Worm (Caenorhabditis elegans) whole organism, L4 larva: ENCODE data around the gene gop-2.

Experiments used
- D1046.2 ChIP-seq: fragments of 200-800 bp; sonication (Bioruptor generic); IDR thresholded peaks from 2 replicates; pipeline ENCODE4 v1.3.6; 2022; ENCODE audit warnings: missing genetic modification characterization, missing compliant biosample characterization
- F44E2.7 ChIP-seq: fragments of 200-800 bp; sonication (Bioruptor generic); IDR thresholded peaks from 2 replicates; pipeline ENCODE4 v2.1.2; 2022; ENCODE audit warnings: missing genetic modification characterization, missing compliant biosample characterization
- F49E8.2 ChIP-seq: sonication (generic microtip); optimal IDR thresholded peaks from 2 replicates; lab custom pipeline; 2016; ENCODE audit warnings: missing compliant biosample characterization, mild to moderate bottlenecking, missing genetic modification characterization, borderline replicate concordance
- R02D3.7 ChIP-seq: fragments of 150-350 bp; sonication (generic microtip); optimal IDR thresholded peaks from 3 replicates; lab custom pipeline; 2014; ENCODE audit warnings: missing biosample characterization, missing genetic modification characterization
- T20F7.1 ChIP-seq: fragments of 200-800 bp; sonication (Bioruptor generic); optimal IDR thresholded peaks from 2 replicates; lab custom pipeline; 2018; ENCODE audit warnings: mild to moderate bottlenecking, missing genetic modification characterization, missing compliant biosample characterization
- Y5F2A.4 ChIP-seq: fragments of 200-800 bp; sonication (Bioruptor generic); optimal IDR thresholded peaks from 2 replicates; lab custom pipeline; 2018; ENCODE audit warnings: mild to moderate bottlenecking, missing genetic modification characterization, missing compliant biosample characterization
- ZK546.5 ChIP-seq, 2 experiments: sonication (generic microtip); optimal IDR thresholded peaks; 2 replicates each; lab custom pipeline; 2017; ENCODE audit warnings: missing biosample characterization in 2 of 2, missing genetic modification characterization in 2 of 2
- ama-1 ChIP-seq: fragments of 150-350 bp; optimal IDR thresholded peaks from 2 replicates; lab custom pipeline; 2014; ENCODE audit warnings: inconsistent platforms, mixed read lengths
- ceh-32 ChIP-seq: sonication (generic microtip); optimal IDR thresholded peaks from 2 replicates; lab custom pipeline; 2016; ENCODE audit warnings: mild to moderate bottlenecking, missing genetic modification characterization, missing compliant biosample characterization; ENCODE audit not compliant: poor library complexity
- ceh-44 ChIP-seq: fragments of 200-800 bp; sonication (Bioruptor generic); IDR thresholded peaks from 2 replicates; pipeline ENCODE4 v1.3.6; 2022; ENCODE audit warnings: missing genetic modification reagents, missing genetic modification characterization, missing compliant biosample characterization
- daf-8 ChIP-seq: fragments of 200-800 bp; sonication (Bioruptor generic); IDR thresholded peaks from 2 replicates; pipeline ENCODE4 v1.3.6; 2022; ENCODE audit warnings: missing genetic modification characterization, missing compliant biosample characterization
- dmd-6 ChIP-seq: fragments of 200-800 bp; sonication (Bioruptor generic); IDR thresholded peaks from 2 replicates; pipeline ENCODE4 v1.3.6; 2022; ENCODE audit warnings: missing genetic modification reagents, missing genetic modification characterization, missing compliant biosample characterization
- hmg-1.1 ChIP-seq: fragments of 200-800 bp; sonication (Bioruptor generic); IDR thresholded peaks from 2 replicates; pipeline ENCODE4 v1.3.6; 2022; ENCODE audit warnings: missing genetic modification reagents, missing genetic modification characterization, missing compliant biosample characterization
- jun-1 ChIP-seq: fragments of 150-350 bp; optimal IDR thresholded peaks from 2 replicates; lab custom pipeline; 2014; ENCODE audit warnings: missing biosample characterization, missing genetic modification reagents, missing genetic modification characterization
- lin-1 ChIP-seq: fragments of 200-800 bp; sonication (Bioruptor generic); IDR thresholded peaks from 2 replicates; pipeline ENCODE4 v1.3.6; 2022; ENCODE audit warnings: missing genetic modification reagents, missing genetic modification characterization, missing compliant biosample characterization
- lin-29 ChIP-seq: fragments of 200-800 bp; sonication (Bioruptor generic); IDR thresholded peaks from 2 replicates; pipeline ENCODE4 v1.3.6; 2022; ENCODE audit warnings: missing genetic modification reagents, missing genetic modification characterization, missing compliant biosample characterization
- lir-3 ChIP-seq: sonication (generic microtip); optimal IDR thresholded peaks from 2 replicates; lab custom pipeline; 2016; ENCODE audit warnings: mild to moderate bottlenecking, missing genetic modification characterization, missing compliant biosample characterization
- madf-5 ChIP-seq, 2 experiments: fragments of 200-800 bp; sonication (Bioruptor generic); IDR thresholded peaks; 2 replicates each; pipeline ENCODE4 v1.3.6; 2022; ENCODE audit warnings: missing compliant biosample characterization in 2 of 2, missing genetic modification characterization in 2 of 2
- mxl-3 ChIP-seq: fragments of 200-800 bp; sonication (Bioruptor generic); optimal IDR thresholded peaks from 2 replicates; lab custom pipeline; 2018; ENCODE audit warnings: mild to moderate bottlenecking, missing genetic modification characterization, missing compliant biosample characterization
- nhr-77 ChIP-seq: fragments of 150-350 bp; optimal IDR thresholded peaks from 2 replicates; lab custom pipeline; 2014; ENCODE audit warnings: missing biosample characterization, missing genetic modification characterization
- pha-4 ChIP-seq, 2 experiments: fragments of 150-350 bp in 1 of 2; fragments of 200-800 bp in 1 of 2; sonication (Bioruptor generic) in 1 of 2; IDR thresholded peaks in 1 of 2; optimal IDR thresholded peaks in 1 of 2; 2 replicates each; pipeline versions ENCODE4 v1.3.6 to Lab custom; 2014 to 2022; ENCODE audit warnings: missing genetic modification characterization in 2 of 2, missing genetic modification reagents in 2 of 2, missing biosample characterization in 1 of 2, missing compliant biosample characterization in 1 of 2
- pqm-1 ChIP-seq: sonication (generic microtip); optimal IDR thresholded peaks from 2 replicates; lab custom pipeline; 2017; ENCODE audit warnings: missing biosample characterization, missing genetic modification characterization
- rbr-2 ChIP-seq: sonication (generic microtip); optimal IDR thresholded peaks from 2 replicates; lab custom pipeline; 2016; ENCODE audit warnings: missing genotype, missing genetic modification characterization, missing compliant biosample characterization
- sdz-12 ChIP-seq: fragments of 200-800 bp; sonication (Bioruptor generic); optimal IDR thresholded peaks from 2 replicates; lab custom pipeline; 2018; ENCODE audit warnings: mild to moderate bottlenecking, missing genetic modification characterization, missing compliant biosample characterization
- spr-3 ChIP-seq: fragments of 200-800 bp; sonication (Bioruptor generic); optimal IDR thresholded peaks from 2 replicates; lab custom pipeline; 2018; ENCODE audit warnings: mild to moderate bottlenecking, missing genetic modification characterization, missing compliant biosample characterization
- unc-130 ChIP-seq: sonication (generic microtip); optimal IDR thresholded peaks from 2 replicates; lab custom pipeline; 2016; ENCODE audit warnings: missing genetic modification reagents, missing genetic modification characterization, missing compliant biosample characterization
- unc-39 ChIP-seq: sonication (generic microtip); optimal IDR thresholded peaks from 2 replicates; lab custom pipeline; 2017; ENCODE audit warnings: missing biosample characterization, missing genetic modification characterization
- unc-62 ChIP-seq, 3 experiments: fragments of 150-350 bp in 1 of 3; sonication (generic microtip); optimal IDR thresholded peaks in 2 of 3; peaks in 1 of 3; 1 replicate in 1 of 3; 2 replicates in 2 of 3; lab custom pipeline; 2014 to 2017; ENCODE audit warnings: missing biosample characterization in 3 of 3, missing genetic modification characterization in 3 of 3, missing genetic modification reagents in 3 of 3, missing genotype in 1 of 3
- zfp-2 ChIP-seq: sonication (generic microtip); optimal IDR thresholded peaks from 2 replicates; lab custom pipeline; 2016; ENCODE audit warnings: mild to moderate bottlenecking, missing genetic modification characterization, missing compliant biosample characterization
- ztf-7 ChIP-seq: fragments of 150-350 bp; optimal IDR thresholded peaks from 2 replicates; lab custom pipeline; 2014; ENCODE audit warnings: missing biosample characterization, missing genetic modification characterization

The gop-2 gene

DNA sequence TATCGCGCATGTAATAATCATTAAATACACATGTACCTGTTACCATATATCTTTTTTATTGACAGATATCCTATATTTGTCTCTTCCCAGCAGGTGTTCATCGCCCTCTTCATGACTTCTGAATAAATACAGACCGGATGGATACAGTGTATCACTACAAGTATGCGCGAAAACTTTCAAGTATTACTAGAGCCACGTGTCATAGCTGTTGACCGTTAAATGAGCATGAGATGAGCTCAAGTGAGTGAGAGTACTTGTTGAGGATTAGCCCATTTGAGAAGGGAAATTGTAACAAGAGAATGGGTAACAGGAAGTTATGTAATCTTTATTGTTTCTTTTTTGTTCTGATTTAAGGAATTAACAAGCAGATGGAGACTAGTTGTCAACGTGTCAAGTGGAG lies 13.8 kb upstream of the gop-2 start:
- TF ChIP-seq F49E8.2 (tag; lab: Kevin White, UChicago) (no peak), pqm-1 (tag; lab: Kevin White, UChicago) (no peak), lir-3 (tag; lab: Kevin White, UChicago) (no peak), F44E2.7 (GFP tag; lab: Robert Waterston, UW) (no peak), ztf-7 (tag; lab: Kevin White, UChicago) (no peak), ZK546.5 (tag; optimal IDR thresholded peaks at IDR 0.05; lab: Kevin White, UChicago) (no peak), unc-130 (no peak), nhr-77 (tag; lab: Kevin White, UChicago) (no peak), lin-1 (GFP tag; lab: Robert Waterston, UW) (no peak), pha-4 (GFP tag; IDR thresholded peaks at IDR 0.05; lab: Robert Waterston, UW) (no peak), pha-4 (tag; optimal IDR thresholded peaks at IDR 0.05; lab: Kevin White, UChicago) (no peak), dmd-6 (no peak), zfp-2 (tag; lab: Kevin White, UChicago) (no peak), jun-1 (tag; lab: Kevin White, UChicago) (no peak), mxl-3 (no peak), unc-39 (tag; lab: Kevin White, UChicago) (no peak)

- TF ChIP-seq unc-62 (GFP tag; optimal IDR thresholded peaks at IDR 0.05 in 1 of 2; lab: Kevin White, UChicago) (peak in 1 of 2 experiments; percentile 8), unc-62 (tag; optimal IDR thresholded peaks at IDR 0.05; lab: Kevin White, UChicago) (no peak), pqm-1 (tag; lab: Kevin White, UChicago) (no peak)
Observed at ce11 chrIII:5248706-5249105, 10.1 kb upstream of the gop-2 start.

- TF ChIP-seq sdz-12 (GFP tag; lab: Kevin White, UChicago) (no peak), T20F7.1 (GFP tag; lab: Kevin White, UChicago) (peak; percentile 88)
- TF ChIP-seq, all 104 proteins: peak for 1
Observed at ce11 chrIII:5254108-5254507, 4.7 kb upstream of the gop-2 start, which contains the start of the genes sumv-1 and gop-1. Gene sumv-1 (minus strand): TSS chrIII:5254187. Gene gop-1 (plus strand): TSS chrIII:5254438.

DNA sequence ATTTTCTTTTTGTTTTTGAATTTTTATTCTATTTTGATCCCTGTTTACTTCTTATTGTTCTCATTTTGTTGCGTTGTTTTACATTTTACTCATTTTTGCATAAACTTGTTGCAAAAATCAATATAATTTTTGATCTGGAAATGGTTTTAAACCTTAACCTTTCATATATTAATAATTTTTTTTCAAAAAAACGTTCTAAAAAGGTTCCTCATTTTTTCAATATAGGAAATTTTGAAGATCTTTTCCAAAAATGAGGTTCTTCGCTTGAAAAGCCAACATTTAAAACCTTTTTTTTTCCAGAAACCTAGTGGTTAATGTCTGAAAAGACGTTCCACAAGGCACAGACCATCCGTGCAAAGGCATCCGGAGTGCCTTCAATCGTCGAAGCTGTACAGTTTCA lies 1.6 kb downstream of the gop-2 start, which contains the start of gene gop-3:
Gene gop-3 (plus strand): TSS at position 301 of the 400 bp plus-strand sequence.
- TF ChIP-seq ceh-44 (GFP tag; lab: Robert Waterston, UW) (no peak), ceh-32 (tag; lab: Kevin White, UChicago) (no peak), T20F7.1 (GFP tag; lab: Kevin White, UChicago) (no peak), F49E8.2 (tag; lab: Kevin White, UChicago) (no peak), R02D3.7 (no peak), madf-5 (GFP tag; IDR thresholded peaks at IDR 0.05; lab: Robert Waterston, UW) (no peak), Y5F2A.4 (no peak), daf-8 (GFP tag; lab: Robert Waterston, UW) (no peak), hmg-1.1 (GFP tag; lab: Robert Waterston, UW) (no peak), rbr-2 (tag; lab: Kevin White, UChicago) (no peak), spr-3 (no peak), lin-29 (GFP tag; lab: Robert Waterston, UW) (no peak), ama-1 (lab: Kevin White, UChicago) (no peak)

DNA sequence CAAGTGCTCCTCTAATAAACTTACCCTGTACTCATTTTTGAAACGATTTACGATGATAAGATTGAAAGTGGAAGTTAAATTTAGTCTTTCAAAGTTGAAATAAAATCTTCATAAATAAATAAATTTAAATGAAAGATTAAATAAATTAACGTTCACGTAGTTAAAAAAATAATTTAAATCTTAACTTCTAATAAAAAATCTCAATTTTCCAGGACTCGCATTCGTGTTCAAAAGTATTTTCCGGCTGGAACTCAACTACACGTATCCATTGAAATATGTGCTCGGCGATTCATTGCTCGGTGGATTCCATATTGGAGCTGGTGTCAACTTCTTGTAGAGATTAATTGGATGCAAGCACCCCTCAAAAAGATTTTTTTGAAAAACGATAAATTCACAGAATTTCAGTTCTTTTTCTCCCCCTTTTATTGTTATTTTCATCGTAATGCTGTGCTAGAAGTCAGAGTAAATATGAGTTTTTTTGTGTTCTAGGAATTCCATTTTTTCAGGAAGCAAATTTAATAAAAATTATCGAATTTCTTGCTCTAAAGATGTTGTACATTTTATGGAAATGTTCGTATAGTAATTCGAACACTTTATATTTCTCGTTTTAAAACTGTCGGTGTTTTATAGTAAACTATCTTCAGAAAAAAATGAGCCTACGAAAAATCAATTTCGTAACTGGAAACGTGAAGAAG lies 4.6 kb downstream of the gop-2 start, which contains the start of the genes C34E10.9 and hap-1:
Gene C34E10.9 (minus strand): TSS at position 101 of the 695 bp plus-strand sequence.
Gene hap-1 (plus strand): TSS at position 645 of the 695 bp plus-strand sequence.
- TF ChIP-seq D1046.2 (GFP tag; lab: Robert Waterston, UW) = no peak
- no peak for TF ChIP-seq sdz-12 (GFP tag; lab: Kevin White, UChicago)
